Worm (Caenorhabditis elegans) whole organism, early embryonic: ENCODE data around the gene D1044.1.

ENCODE experiments used
- aly-1 ChIP-seq: sonication (generic microtip); optimal IDR thresholded peaks from 2 replicates; lab custom pipeline; 2016; ENCODE audit warnings: missing genetic modification characterization, missing compliant biosample characterization
- ama-1 ChIP-seq: fragments of 150-350 bp; optimal IDR thresholded peaks from 2 replicates; lab custom pipeline; 2014
- ceh-36 ChIP-seq: sonication (generic microtip); optimal IDR thresholded peaks from 2 replicates; lab custom pipeline; 2016; ENCODE audit warnings: missing genetic modification characterization, inconsistent platforms, missing compliant biosample characterization
- ets-7 ChIP-seq: sonication (generic microtip); optimal IDR thresholded peaks from 2 replicates; lab custom pipeline; 2016; ENCODE audit warnings: missing genotype, missing genetic modification characterization, missing compliant biosample characterization
- flt-1 ChIP-seq: fragments of 200-800 bp; sonication (Bioruptor generic); IDR thresholded peaks from 2 replicates; pipeline ENCODE4 v1.3.6; 2022; ENCODE audit warnings: missing genetic modification characterization, missing compliant biosample characterization
- pes-1 ChIP-seq: fragments of 200-800 bp; sonication (Bioruptor generic); IDR thresholded peaks from 2 replicates; pipeline ENCODE4 v1.3.6; 2022; ENCODE audit warnings: missing genetic modification reagents, missing genetic modification characterization, missing compliant biosample characterization

DNA sequence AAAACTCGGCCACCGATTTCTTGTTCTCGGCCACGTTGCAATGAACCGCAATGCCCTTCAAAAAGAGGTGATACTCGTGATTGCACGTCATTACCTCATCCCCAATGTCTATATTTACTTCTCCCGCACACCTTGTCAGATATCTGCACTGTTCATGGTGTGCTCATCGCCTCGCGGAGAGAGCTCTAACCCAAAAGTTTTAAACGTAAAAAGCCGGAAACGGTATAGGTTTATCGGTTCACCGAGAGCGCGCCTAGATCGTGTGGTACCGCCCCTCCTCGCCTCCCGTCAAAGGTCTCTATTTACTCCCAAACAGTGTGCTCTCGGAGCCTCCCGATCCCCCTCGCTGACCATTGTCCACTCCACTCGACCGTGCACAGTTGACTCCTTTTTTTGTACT, 40.6 kb downstream of the D1044.1 start, which contains the start of gene F56D2.3:
- TF ChIP-seq ama-1: no peak
- no peak for TF ChIP-seq ets-7 (tag; lab: Kevin White, UChicago)
- no peak for TF ChIP-seq aly-1 (tag; lab: Kevin White, UChicago)
- no peak for TF ChIP-seq pes-1
- no peak for TF ChIP-seq ceh-36 (tag; lab: Kevin White, UChicago)
- TF ChIP-seq flt-1: no peak
